Worm (Caenorhabditis elegans): ENCODE measurements around the gene rbm-34.

The rbm-34 gene

ce11 chrIV:12108984-12109657 lies 23.9 kb downstream of the rbm-34 start:
- no peak for TF ChIP-seq ztf-23 (GFP tag; IDR thresholded peaks at IDR 0.05)
- TF ChIP-seq T22C8.4 (GFP tag; IDR thresholded peaks at IDR 0.05) = no peak
- TF ChIP-seq ztf-29 (GFP tag; IDR thresholded peaks at IDR 0.05) = no peak
- no peak for TF ChIP-seq tab-1 (GFP tag; IDR thresholded peaks at IDR 0.05)
- TF ChIP-seq cog-1 (tag; optimal IDR thresholded peaks at IDR 0.05) = no peak
- TF ChIP-seq ref-1 (GFP tag; conservative IDR thresholded peaks at IDR 0.05) = no peak
- no peak for TF ChIP-seq med-1 (GFP tag; optimal IDR thresholded peaks at IDR 0.05; ENCODE audit: insufficient read depth)
- TF ChIP-seq flt-1 (GFP tag; IDR thresholded peaks at IDR 0.05) = no peak
- no peak for TF ChIP-seq klf-2 (GFP tag; conservative IDR thresholded peaks at IDR 0.05)

ce11 chrIV:12109743-12110142 lies 24.5 kb downstream of the rbm-34 start:
- TF ChIP-seq med-1 (GFP tag; optimal IDR thresholded peaks at IDR 0.05; ENCODE audit: insufficient read depth) (no peak), flt-1 (GFP tag; IDR thresholded peaks at IDR 0.05) (no peak), ref-1 (GFP tag; conservative IDR thresholded peaks at IDR 0.05) (no peak), cog-1 (tag; optimal IDR thresholded peaks at IDR 0.05) (no peak), ztf-23 (GFP tag; IDR thresholded peaks at IDR 0.05) (no peak), klf-2 (GFP tag; conservative IDR thresholded peaks at IDR 0.05) (no peak), ztf-29 (GFP tag; IDR thresholded peaks at IDR 0.05) (no peak), tab-1 (GFP tag; IDR thresholded peaks at IDR 0.05) (no peak), T22C8.4 (GFP tag; IDR thresholded peaks at IDR 0.05) (no peak)

ce11 chrIV:12110339-12110738 lies 25.1 kb downstream of the rbm-34 start, which contains the start of gene col-129:
Gene col-129, minus strand, starts transcription at chrIV:12110439.
- no peak for TF ChIP-seq cog-1 (tag; optimal IDR thresholded peaks at IDR 0.05)
- no peak for TF ChIP-seq ztf-23 (GFP tag; IDR thresholded peaks at IDR 0.05)
- no peak for TF ChIP-seq ztf-29 (GFP tag; IDR thresholded peaks at IDR 0.05)
- no peak for TF ChIP-seq flt-1 (GFP tag; IDR thresholded peaks at IDR 0.05)
- no peak for TF ChIP-seq med-1 (GFP tag; optimal IDR thresholded peaks at IDR 0.05; ENCODE audit: insufficient read depth)
- TF ChIP-seq ref-1 (GFP tag; conservative IDR thresholded peaks at IDR 0.05) = no peak
- no peak for TF ChIP-seq T22C8.4 (GFP tag; IDR thresholded peaks at IDR 0.05)
- TF ChIP-seq klf-2 (GFP tag; conservative IDR thresholded peaks at IDR 0.05) = no peak
- TF ChIP-seq tab-1 (GFP tag; IDR thresholded peaks at IDR 0.05) = no peak

DNA sequence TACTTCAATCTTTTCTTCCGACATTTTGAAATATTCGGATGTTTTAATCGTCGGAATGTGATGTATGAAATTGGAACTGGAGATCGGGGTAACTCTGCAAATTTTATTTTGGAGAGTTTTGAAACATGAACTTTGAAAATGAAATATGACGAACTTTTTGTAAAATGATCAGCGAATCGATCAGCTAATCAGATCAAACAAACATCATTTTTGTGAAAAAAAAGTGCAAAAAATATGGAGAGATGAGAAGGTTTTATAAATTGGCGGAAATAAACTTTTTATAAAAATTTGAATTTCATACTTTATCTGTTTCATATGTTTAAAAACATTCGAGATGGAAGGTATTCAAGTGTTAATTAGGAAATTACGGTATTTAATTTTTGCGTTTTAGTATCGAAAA lies 26.3 kb downstream of the rbm-34 start, which contains the start of gene dlc-2:
dlc-2 (minus strand) TSS at position 101 of the 400 bp plus-strand sequence.
- TF ChIP-seq med-1 (GFP tag; optimal IDR thresholded peaks at IDR 0.05; ENCODE audit: insufficient read depth) (no peak), ref-1 (GFP tag; conservative IDR thresholded peaks at IDR 0.05) (no peak), tab-1 (GFP tag; IDR thresholded peaks at IDR 0.05) (no peak)

DNA sequence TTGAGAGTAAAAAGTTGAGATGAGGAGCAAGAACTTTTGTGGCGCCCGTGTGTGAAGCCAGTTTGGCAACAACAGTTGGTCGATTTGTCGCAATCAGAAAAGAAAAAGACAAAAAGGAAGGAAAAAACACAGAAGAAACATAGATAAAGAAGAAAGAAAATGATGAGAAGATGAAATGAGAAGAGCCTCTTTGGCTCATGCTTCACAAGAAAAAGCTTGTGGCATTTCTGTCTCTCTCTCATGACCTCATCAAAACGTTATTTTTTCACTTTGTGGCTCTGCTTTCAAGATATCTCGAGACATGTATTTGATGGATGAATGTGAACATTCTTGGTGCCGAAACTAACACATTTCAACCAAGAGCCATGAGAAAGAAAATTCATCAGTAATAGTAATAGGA lies 27.8 kb downstream of the rbm-34 start:
- TF ChIP-seq ztf-23 (GFP tag; IDR thresholded peaks at IDR 0.05) (no peak), klf-2 (GFP tag; conservative IDR thresholded peaks at IDR 0.05) (no peak), flt-1 (GFP tag; IDR thresholded peaks at IDR 0.05) (no peak), med-1 (GFP tag; optimal IDR thresholded peaks at IDR 0.05; ENCODE audit: insufficient read depth) (no peak), cog-1 (tag; optimal IDR thresholded peaks at IDR 0.05) (no peak), ref-1 (GFP tag; conservative IDR thresholded peaks at IDR 0.05) (no peak), ztf-29 (GFP tag; IDR thresholded peaks at IDR 0.05) (no peak), tab-1 (GFP tag; IDR thresholded peaks at IDR 0.05) (no peak), T22C8.4 (GFP tag; IDR thresholded peaks at IDR 0.05) (no peak)

DNA sequence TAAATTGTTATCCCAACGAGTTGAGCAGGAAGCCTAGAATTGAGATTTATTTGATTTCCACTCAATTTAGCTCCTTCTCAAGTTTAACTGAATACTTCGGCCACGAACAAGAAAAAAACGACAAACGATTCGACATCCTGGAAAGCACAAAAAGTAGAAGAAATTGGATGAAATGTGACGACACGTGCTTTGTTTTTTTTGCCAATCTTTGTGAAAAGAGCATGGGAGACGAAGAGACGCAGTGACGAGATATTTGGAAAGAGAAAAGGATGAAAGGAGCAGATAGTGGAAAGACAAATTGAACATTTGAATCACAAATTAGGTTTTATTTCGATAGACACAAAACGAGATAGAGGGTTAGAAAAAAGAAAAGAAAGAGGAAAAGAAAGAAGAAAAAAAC lies 29.3 kb downstream of the rbm-34 start:
- TF ChIP-seq med-1 (GFP tag; optimal IDR thresholded peaks at IDR 0.05; ENCODE audit: insufficient read depth) (no peak), flt-1 (GFP tag; IDR thresholded peaks at IDR 0.05) (no peak), cog-1 (tag; optimal IDR thresholded peaks at IDR 0.05) (no peak), ztf-23 (GFP tag; IDR thresholded peaks at IDR 0.05) (no peak), tab-1 (GFP tag; IDR thresholded peaks at IDR 0.05) (no peak), ref-1 (GFP tag; conservative IDR thresholded peaks at IDR 0.05) (no peak), T22C8.4 (GFP tag; IDR thresholded peaks at IDR 0.05) (no peak), klf-2 (GFP tag; conservative IDR thresholded peaks at IDR 0.05) (no peak), ztf-29 (GFP tag; IDR thresholded peaks at IDR 0.05) (no peak)

DNA sequence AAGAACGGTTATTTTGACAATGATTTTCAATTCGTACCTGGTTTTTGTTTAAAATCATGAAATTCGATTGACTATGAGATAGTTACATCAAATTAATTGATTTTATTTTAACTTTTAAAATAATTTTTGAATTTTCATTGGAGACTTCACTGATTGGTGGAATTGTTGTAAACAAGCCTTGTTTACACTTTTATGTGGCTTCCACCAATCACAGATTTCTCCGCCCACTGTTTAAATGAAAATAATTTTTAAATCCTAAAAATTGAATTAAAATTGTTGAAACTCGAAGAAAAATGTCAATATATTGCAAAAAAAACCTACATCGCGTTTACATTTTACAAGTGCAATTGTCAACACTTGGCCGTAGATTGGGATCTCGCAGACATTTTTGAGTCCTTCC lies 35.3 kb downstream of the rbm-34 start:
- TF ChIP-seq T22C8.4 (GFP tag; IDR thresholded peaks at IDR 0.05) (no peak), ztf-29 (GFP tag; IDR thresholded peaks at IDR 0.05) (no peak), med-1 (GFP tag; optimal IDR thresholded peaks at IDR 0.05; ENCODE audit: insufficient read depth) (no peak)

DNA sequence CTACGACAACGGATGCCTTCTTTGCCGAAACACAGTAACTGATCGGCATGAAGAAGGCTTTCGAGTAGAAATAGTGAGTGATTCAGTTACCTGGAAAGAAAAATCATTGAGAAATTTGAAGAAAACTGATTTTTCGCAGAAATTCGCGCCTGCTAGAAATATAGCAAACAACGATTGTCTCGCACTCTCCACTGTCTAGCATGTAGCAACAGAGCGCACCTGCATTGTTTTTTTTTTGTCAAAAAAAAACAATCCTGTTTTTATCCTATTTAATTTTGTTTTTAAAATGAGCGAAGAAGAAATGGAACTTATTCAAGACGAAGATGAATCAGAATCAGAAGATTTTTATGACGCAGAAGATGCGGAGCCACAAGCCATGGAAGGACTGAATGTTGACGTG lies 35.9 kb downstream of the rbm-34 start, which contains the start of the genes ddb-1 and M18.6:
ddb-1 (minus strand) TSS at position 90 of the 400 bp plus-strand sequence.
M18.6 (plus strand) TSS at position 235 of the 400 bp plus-strand sequence.
- TF ChIP-seq med-1 (GFP tag; optimal IDR thresholded peaks at IDR 0.05; ENCODE audit: insufficient read depth) (no peak), ref-1 (GFP tag; conservative IDR thresholded peaks at IDR 0.05) (no peak), ztf-23 (GFP tag; IDR thresholded peaks at IDR 0.05) (no peak), T22C8.4 (GFP tag; IDR thresholded peaks at IDR 0.05) (no peak), cog-1 (tag; optimal IDR thresholded peaks at IDR 0.05) (no peak), flt-1 (GFP tag; IDR thresholded peaks at IDR 0.05) (no peak)

DNA sequence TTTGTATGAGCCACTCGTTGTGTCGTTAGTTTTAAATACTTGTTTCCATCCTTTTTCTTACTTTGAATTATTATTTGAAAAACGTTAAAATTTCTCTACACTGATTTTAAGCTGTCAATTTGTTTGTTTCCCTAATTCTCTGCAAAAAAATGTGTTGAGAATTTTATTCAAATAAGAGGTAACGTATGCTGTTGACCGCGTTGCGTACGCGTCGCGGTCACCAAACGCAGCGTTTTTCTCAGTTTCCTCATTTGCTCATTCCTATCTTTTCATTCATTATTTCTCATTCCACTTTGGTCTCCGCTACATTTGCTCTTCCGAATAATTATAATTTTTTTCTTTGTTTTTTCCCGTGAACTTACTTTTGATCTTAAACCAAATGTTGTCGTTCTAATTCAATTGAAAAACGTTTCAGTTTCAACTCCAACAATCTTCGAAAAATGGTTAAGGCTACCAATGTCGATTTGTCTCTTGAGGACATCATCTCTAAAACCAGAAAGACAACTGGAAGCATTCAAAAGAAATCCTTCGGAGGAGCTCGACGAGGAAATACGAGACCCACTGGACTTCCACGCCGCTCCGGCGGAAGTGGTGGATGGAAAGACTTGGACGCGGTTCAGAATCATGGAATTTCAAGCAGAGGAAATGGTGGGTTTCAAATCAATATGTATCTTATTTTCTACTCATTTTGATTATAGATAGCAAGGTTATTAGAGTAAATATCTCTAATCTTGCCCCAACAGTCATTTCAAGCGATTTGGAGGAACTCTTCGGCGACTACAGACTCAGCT lies 37.8 kb downstream of the rbm-34 start, which contains the start of gene aly-3:
aly-3 (plus strand) TSS at position 409 of the 791 bp plus-strand sequence.
- TF ChIP-seq cog-1 (tag; optimal IDR thresholded peaks at IDR 0.05) (no peak), flt-1 (GFP tag; IDR thresholded peaks at IDR 0.05) (no peak), ztf-23 (GFP tag; IDR thresholded peaks at IDR 0.05) (no peak), ref-1 (GFP tag; conservative IDR thresholded peaks at IDR 0.05) (no peak), klf-2 (GFP tag; conservative IDR thresholded peaks at IDR 0.05) (no peak), tab-1 (GFP tag; IDR thresholded peaks at IDR 0.05) (no peak), ztf-29 (GFP tag; IDR thresholded peaks at IDR 0.05) (no peak), T22C8.4 (GFP tag; IDR thresholded peaks at IDR 0.05) (no peak), med-1 (GFP tag; optimal IDR thresholded peaks at IDR 0.05; ENCODE audit: insufficient read depth) (no peak)

Measured in whole organism, midembryonic.